Fruit fly (Drosophila melanogaster) whole organism: ENCODE results near the gene CG18268.

Source experiments
- CG8478 ChIP-seq: fragments of >200 bp; optimal IDR thresholded peaks from 2 replicates; lab custom pipeline; 2018; ENCODE audit warnings: inconsistent platforms
- Dll ChIP-seq: fragments of >200 bp; optimal IDR thresholded peaks from 2 replicates; lab custom pipeline; 2017
- EcR ChIP-seq, 2 experiments: fragments of >200 bp; optimal IDR thresholded peaks; 2 replicates each; lab custom pipeline; 2017; ENCODE audit warnings: missing biosample characterization in 2 of 2, missing genetic modification characterization in 2 of 2, missing genetic modification reagents in 2 of 2
- pan ChIP-seq: fragments of >200 bp; optimal IDR thresholded peaks from 2 replicates; lab custom pipeline; 2017
- psq ChIP-seq: fragments of >200 bp; optimal IDR thresholded peaks from 2 replicates; lab custom pipeline; 2017
- usp ChIP-seq: fragments of >200 bp; optimal IDR thresholded peaks from 2 replicates; lab custom pipeline; 2017; ENCODE audit warnings: missing biosample characterization, missing genetic modification characterization, mixed read lengths

The CG18268 gene

dm6 chr3R:7804332-7804731 lies at the start of gene CG18268:
CG18268 (minus strand) TSS chr3R:7804432.
- TF ChIP-seq EcR (GFP tag; optimal IDR thresholded peaks at IDR 0.05; lab: Kevin White, UChicago) (no peak), psq (lab: Kevin White, UChicago) (no peak), Dll (lab: Kevin White, UChicago) (no peak), usp (GFP tag; lab: Kevin White, UChicago) (no peak), CG8478 (no peak), pan (no peak)

DNA sequence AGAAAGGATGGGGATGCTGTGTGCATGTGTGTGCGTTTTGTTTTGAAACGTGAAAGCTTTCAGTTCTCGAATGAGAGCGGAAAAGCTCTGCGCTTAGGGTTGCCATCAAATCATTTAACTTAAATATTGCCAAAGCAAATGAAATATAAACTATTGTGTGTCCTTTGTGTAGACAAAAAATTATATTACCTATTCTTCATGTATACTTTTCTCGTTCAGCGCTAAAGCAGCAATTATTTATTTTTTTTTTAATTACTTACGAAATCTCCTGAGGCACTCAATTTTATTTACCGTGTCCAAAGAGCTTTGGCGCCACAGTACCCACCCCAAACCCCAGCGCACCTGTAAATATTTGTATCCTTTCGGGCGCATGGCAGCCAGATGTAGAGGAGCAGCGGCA lies 17.3 kb upstream of the CG18268 start:
- TF ChIP-seq usp (GFP tag; lab: Kevin White, UChicago) = no peak
- no peak for TF ChIP-seq CG8478
- no peak for TF ChIP-seq EcR (GFP tag; optimal IDR thresholded peaks at IDR 0.05; lab: Kevin White, UChicago)
- TF ChIP-seq psq (lab: Kevin White, UChicago) = no peak
- no peak for TF ChIP-seq pan
- no peak for TF ChIP-seq Dll (lab: Kevin White, UChicago)

dm6 chr3R:7813981-7814529 lies 9.8 kb upstream of the CG18268 start, which contains the start of gene CG34384:
CG34384 (plus strand) TSS chr3R:7814361.
- no peak for TF ChIP-seq pan
- no peak for TF ChIP-seq CG8478
- TF ChIP-seq Dll (lab: Kevin White, UChicago) = no peak
- no peak for TF ChIP-seq usp (GFP tag; lab: Kevin White, UChicago)
- no peak for TF ChIP-seq psq (lab: Kevin White, UChicago)
- TF ChIP-seq EcR (GFP tag; optimal IDR thresholded peaks at IDR 0.05; lab: Kevin White, UChicago) = no peak

- TF ChIP-seq pan = no peak
- TF ChIP-seq CG8478 = no peak
- no peak for TF ChIP-seq EcR (GFP tag; optimal IDR thresholded peaks at IDR 0.05; lab: Kevin White, UChicago)
- no peak for TF ChIP-seq Dll (lab: Kevin White, UChicago)
- no peak for TF ChIP-seq usp (GFP tag; lab: Kevin White, UChicago)
- no peak for TF ChIP-seq psq (lab: Kevin White, UChicago)
These were observed 9.3 kb upstream of the CG18268 start for dm6 chr3R:7813518-7813917.

dm6 chr3R:7811514-7811913 lies 7.3 kb upstream of the CG18268 start, which contains the start of gene CG31473:
CG31473 (plus strand) TSS chr3R:7811814.
- TF ChIP-seq usp (GFP tag; lab: Kevin White, UChicago) = no peak
- TF ChIP-seq EcR (GFP tag; optimal IDR thresholded peaks at IDR 0.05; lab: Kevin White, UChicago) = no peak
- TF ChIP-seq Dll (lab: Kevin White, UChicago) = no peak
- TF ChIP-seq pan = no peak

DNA sequence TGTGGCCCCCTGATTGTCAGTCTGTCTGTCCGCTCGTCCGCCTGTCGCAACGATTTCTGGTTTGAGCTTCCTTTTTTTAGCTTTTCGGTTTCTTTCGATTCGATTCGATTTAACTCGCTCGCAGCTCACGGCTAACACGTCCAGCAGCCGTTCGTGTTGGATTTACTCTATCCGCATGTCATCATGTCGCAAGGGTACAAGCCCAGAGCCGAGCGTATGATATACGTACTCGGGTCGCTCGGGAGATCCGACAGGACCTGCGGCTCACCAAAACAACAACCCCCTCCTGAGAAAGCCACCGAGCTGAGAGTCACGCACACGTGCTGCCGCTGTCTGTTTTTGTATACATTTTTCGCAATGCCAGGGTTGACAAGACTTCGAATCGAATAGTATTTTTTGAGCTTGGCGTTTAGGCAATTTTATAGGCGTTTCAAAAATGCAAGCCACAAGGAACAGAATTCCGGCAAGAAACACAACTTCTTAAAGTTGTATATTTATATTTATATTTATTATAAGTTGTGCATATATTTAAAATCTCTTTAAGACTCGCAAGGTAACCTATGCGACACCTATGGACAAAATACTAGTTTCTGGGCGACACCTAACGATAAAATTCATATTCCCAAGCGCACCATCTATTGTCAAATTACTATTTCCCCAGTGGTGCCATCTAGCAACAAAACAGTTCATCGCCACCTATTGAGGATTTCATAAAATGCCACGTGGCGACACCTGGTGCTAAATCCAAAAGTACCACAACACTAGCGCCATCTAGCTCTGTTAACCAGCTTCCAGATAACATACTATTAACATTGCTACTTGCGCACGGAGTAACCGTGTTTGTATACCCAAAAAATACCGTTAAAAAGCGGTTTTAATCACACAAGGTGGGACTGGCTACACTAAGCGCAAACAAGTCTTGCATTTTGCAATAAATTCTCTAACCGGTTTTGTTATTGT lies 5.7 kb upstream of the CG18268 start, which contains the start of the genes CG2993 and sgll:
TSS of gene CG2993 (minus strand) at position 353 of the 960 bp plus-strand sequence.
TSS of gene sgll (plus strand) at position 871 of the 960 bp plus-strand sequence.
- TF ChIP-seq EcR (GFP tag; optimal IDR thresholded peaks at IDR 0.05; lab: Kevin White, UChicago) = no peak
- no peak for TF ChIP-seq usp (GFP tag; lab: Kevin White, UChicago)
- TF ChIP-seq Dll (lab: Kevin White, UChicago) = peak; percentile 73
- no peak for TF ChIP-seq pan
- no peak for TF ChIP-seq psq (lab: Kevin White, UChicago)
- TF ChIP-seq CG8478 = peak; percentile 27

DNA sequence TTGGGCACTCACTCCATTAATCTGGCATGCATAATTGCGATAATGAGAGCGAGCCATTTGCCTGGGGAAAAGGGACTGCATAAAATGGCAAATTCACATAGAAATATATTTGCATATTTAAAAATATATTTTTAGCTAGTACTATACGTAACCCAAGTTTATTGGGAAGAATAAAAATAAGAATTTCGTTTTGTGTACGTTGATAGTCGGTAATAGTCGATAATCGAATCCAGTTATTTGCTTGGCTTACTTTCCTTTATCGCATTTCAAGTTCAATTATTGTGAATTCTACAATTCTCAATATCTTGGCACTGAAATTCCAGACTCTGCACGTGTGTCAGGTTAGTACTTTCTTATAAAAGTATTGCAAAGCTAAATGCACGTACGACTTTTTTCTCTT lies 1.5 kb downstream of the CG18268 start, which contains the start of gene CG3014:
TSS of gene CG3014 (minus strand) at position 101 of the 400 bp plus-strand sequence.
- TF ChIP-seq usp (GFP tag; lab: Kevin White, UChicago) (no peak), Dll (lab: Kevin White, UChicago) (no peak), CG8478 (no peak), psq (lab: Kevin White, UChicago) (no peak), pan (no peak), EcR (GFP tag; optimal IDR thresholded peaks at IDR 0.05; lab: Kevin White, UChicago) (no peak)

dm6 chr3R:7798525-7798924 lies 5.7 kb downstream of the CG18268 start, which contains the start of gene CG18744:
CG18744 (minus strand) TSS chr3R:7798771.
- TF ChIP-seq EcR (GFP tag; optimal IDR thresholded peaks at IDR 0.05; lab: Kevin White, UChicago) = no peak
- no peak for TF ChIP-seq CG8478
- TF ChIP-seq Dll (lab: Kevin White, UChicago) = no peak
- TF ChIP-seq usp (GFP tag; lab: Kevin White, UChicago) = no peak
- TF ChIP-seq pan = no peak
- TF ChIP-seq psq (lab: Kevin White, UChicago) = no peak

DNA sequence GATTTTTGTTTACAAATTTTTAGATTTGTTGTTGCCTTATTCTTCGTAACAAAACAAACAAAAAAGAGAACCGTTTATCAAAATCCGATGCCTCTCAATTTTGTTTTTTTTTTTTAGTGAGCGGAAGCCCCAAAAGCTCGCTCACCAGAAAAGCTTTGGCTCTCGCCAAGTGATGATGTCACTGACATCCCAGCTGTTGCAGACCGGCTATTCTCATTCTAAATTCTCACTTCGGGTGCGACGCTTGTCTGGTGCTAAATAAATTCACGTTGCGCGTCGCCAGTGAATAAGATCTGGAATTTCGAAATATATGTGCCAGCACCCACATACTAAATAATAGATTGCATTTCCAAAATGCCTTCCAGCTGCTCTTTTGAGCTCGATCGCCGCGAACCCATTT lies 10.4 kb downstream of the CG18268 start, which contains the start of gene CG2641:
TSS of gene CG2641 (plus strand) at position 215 of the 400 bp plus-strand sequence.
- TF ChIP-seq EcR (GFP tag; optimal IDR thresholded peaks at IDR 0.05; lab: Kevin White, UChicago) = no peak
- no peak for TF ChIP-seq CG8478
- TF ChIP-seq Dll (lab: Kevin White, UChicago) = peak; percentile 7
- no peak for TF ChIP-seq pan

DNA sequence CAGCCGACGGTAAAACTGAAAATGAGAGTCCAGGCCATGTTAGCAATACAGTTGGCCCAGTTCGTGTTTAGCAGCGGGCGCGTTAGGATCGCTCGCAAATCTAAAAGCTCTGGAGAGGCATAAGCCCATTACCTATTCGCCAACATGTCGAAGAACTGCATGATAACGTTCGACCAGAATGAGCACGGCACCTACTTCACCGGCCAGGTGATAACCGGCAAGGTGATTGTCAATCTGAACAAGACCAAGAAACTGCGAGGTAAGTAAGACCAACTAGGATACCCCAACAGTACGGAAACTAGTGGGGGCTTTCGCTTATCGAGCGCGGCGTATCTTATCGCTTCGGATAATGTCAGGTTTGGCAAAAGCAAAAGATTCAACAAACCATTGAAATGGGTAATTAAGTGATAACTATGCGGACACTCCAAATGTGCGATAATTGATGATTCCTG lies 13.6 kb downstream of the CG18268 start, which contains the start of gene CG10086:
TSS of gene CG10086 (plus strand) at position 51 of the 452 bp plus-strand sequence.
- TF ChIP-seq usp (GFP tag; lab: Kevin White, UChicago) = no peak
- TF ChIP-seq pan = no peak
- TF ChIP-seq Dll (lab: Kevin White, UChicago) = no peak
- TF ChIP-seq psq (lab: Kevin White, UChicago) = no peak
- no peak for TF ChIP-seq EcR (GFP tag; optimal IDR thresholded peaks at IDR 0.05; lab: Kevin White, UChicago)

DNA sequence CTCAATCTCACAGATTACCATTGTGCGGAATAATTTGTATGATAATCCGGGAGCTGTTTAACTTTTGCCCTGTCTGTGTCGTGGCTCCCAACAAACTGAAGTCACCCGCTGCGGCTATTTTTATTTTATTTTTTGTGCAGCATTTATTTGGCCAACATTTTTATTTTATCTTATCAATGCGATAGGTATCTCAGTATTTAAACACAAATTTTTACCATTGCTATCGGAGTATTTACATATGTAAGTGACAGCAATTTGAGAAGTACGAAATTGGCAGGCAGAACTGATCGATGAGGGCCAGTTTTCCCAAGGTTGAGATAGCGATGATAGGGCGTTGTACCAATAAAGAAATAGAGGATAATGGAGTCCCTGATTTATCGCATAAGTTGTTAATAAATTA lies 14.1 kb downstream of the CG18268 start, which contains the start of gene CG18746:
TSS of gene CG18746 (minus strand) at position 101 of the 400 bp plus-strand sequence.
- TF ChIP-seq EcR (GFP tag; optimal IDR thresholded peaks at IDR 0.05; lab: Kevin White, UChicago) (no peak), pan (no peak), usp (GFP tag; lab: Kevin White, UChicago) (no peak), psq (lab: Kevin White, UChicago) (no peak), CG8478 (no peak), Dll (lab: Kevin White, UChicago) (no peak)
